Worm (Caenorhabditis elegans): ENCODE results near the gene W08E12.8.
A peak's percentile ranks its signal among the peaks of the same experiment; 100 is the strongest.

The W08E12.8 gene

DNA sequence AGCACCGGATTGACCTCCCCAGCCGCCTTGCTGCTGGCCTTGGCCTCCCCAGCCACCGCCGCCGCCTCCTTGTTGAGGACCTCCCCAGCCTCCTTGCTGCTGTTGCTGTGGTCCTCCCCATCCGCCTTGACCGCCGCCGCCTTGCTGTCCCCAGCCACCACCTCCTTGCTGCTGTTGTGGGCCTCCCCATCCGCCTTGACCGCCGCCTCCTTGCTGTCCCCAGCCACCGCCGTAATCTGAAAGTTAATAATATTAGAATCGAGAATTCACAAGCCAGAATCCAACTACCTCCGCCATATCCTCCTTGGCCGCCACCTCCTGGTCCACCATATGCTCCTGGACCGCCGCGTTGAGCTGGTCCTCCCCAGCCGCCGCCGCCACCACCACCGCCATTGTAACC is 45.1 kb downstream of the W08E12.8 start:
- TF ChIP-seq ceh-13 (GFP tag; optimal IDR thresholded peaks at IDR 0.05), result no peak
- no peak for TF ChIP-seq tbx-37 (GFP tag; conservative IDR thresholded peaks at IDR 0.05)
- TF ChIP-seq hmbx-1 (tag; optimal IDR thresholded peaks at IDR 0.05), result no peak
- no peak for TF ChIP-seq F13C5.2 (tag; optimal IDR thresholded peaks at IDR 0.05)
- TF ChIP-seq pes-1 (GFP tag; IDR thresholded peaks at IDR 0.05), result peak; percentile 25; the same call in 1 of the 2 replicates
- no peak for TF ChIP-seq aly-1 (tag; optimal IDR thresholded peaks at IDR 0.05)
- peak; percentile 76 for TF ChIP-seq hmg-4 (GFP tag; optimal IDR thresholded peaks at IDR 0.05)
- no peak for TF ChIP-seq ceh-36 (tag; optimal IDR thresholded peaks at IDR 0.05)
- TF ChIP-seq tra-4 (tag; optimal IDR thresholded peaks at IDR 0.05), result no peak
- no peak for TF ChIP-seq flt-1 (GFP tag; IDR thresholded peaks at IDR 0.05)
- no peak for TF ChIP-seq B0310.2 (tag; optimal IDR thresholded peaks at IDR 0.05)
- no peak for TF ChIP-seq ets-7 (tag; optimal IDR thresholded peaks at IDR 0.05)
- TF ChIP-seq hnd-1 (tag; optimal IDR thresholded peaks at IDR 0.05), result no peak
- TF ChIP-seq ama-1 (optimal IDR thresholded peaks at IDR 0.05), result no peak
- TF ChIP-seq sea-1 (GFP tag; conservative IDR thresholded peaks at IDR 0.05), result peak; percentile 31; the same call in 1 of the 2 replicates
- TF ChIP-seq scrt-1 (GFP tag; IDR thresholded peaks at IDR 0.05), result 0 out of 2 replicates have a peak, but pooled peaks have one; percentile 55
- TF ChIP-seq tbx-11 (GFP tag; IDR thresholded peaks at IDR 0.05), result 0 out of 2 replicates have a peak, but pooled peaks have one; percentile 55

DNA sequence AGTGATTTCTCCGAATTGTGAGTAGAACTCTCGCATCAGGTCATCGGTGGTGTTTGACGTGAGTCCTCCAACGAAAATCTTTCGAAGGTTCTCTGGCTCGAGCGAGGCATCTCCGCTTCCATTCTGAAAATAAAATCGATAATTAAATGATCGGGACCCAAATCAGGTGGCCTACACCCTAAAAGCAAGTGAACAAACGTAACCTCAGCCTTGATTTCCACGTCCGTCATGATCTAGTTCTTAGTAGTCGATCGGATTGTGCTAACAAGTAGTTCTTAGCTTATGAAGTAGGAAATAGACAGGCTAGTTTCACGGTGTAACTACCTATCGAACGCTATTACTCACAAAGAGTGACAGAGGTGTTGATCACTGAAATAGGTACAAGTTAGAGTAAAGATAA is 46.0 kb downstream of the W08E12.8 start:
- TF ChIP-seq hnd-1 (tag; optimal IDR thresholded peaks at IDR 0.05) (no peak), ceh-13 (GFP tag; optimal IDR thresholded peaks at IDR 0.05) (no peak), tbx-37 (GFP tag; conservative IDR thresholded peaks at IDR 0.05) (no peak), flt-1 (GFP tag; IDR thresholded peaks at IDR 0.05) (no peak), pes-1 (GFP tag; IDR thresholded peaks at IDR 0.05) (no peak), scrt-1 (GFP tag; IDR thresholded peaks at IDR 0.05) (no peak), hmbx-1 (tag; optimal IDR thresholded peaks at IDR 0.05) (no peak), ama-1 (optimal IDR thresholded peaks at IDR 0.05) (no peak), sea-1 (GFP tag; conservative IDR thresholded peaks at IDR 0.05) (no peak), hmg-4 (GFP tag; optimal IDR thresholded peaks at IDR 0.05) (no peak), tbx-11 (GFP tag; IDR thresholded peaks at IDR 0.05) (no peak), ets-7 (tag; optimal IDR thresholded peaks at IDR 0.05) (no peak), B0310.2 (tag; optimal IDR thresholded peaks at IDR 0.05) (no peak), F13C5.2 (tag; optimal IDR thresholded peaks at IDR 0.05) (no peak), ceh-36 (tag; optimal IDR thresholded peaks at IDR 0.05) (no peak), aly-1 (tag; optimal IDR thresholded peaks at IDR 0.05) (no peak), tra-4 (tag; optimal IDR thresholded peaks at IDR 0.05) (no peak)

DNA sequence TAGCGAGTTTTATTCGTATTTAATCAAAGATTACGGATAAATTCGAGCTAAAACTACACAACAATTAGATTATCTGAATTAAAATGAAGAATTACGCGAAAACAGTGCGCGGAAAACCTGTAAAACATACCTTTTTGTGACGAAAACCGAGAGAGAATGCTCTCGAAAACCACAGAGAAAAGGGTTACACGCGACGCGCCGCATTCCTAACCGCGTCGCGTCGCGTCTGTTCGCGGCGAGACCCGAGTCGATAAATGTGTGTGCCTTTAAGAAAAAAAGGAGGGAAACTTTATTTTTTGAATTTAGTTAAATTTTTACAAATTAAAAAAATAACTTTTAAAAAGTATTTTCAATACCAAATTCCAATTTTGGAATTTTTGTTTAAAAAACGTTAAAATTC is 46.5 kb downstream of the W08E12.8 start, which contains the start of gene hrpa-1:
hrpa-1 (minus strand) TSS at position 192 of the 400 bp plus-strand sequence.
- TF ChIP-seq ama-1 (optimal IDR thresholded peaks at IDR 0.05) (no peak), tbx-11 (GFP tag; IDR thresholded peaks at IDR 0.05) (no peak), hmbx-1 (tag; optimal IDR thresholded peaks at IDR 0.05) (no peak), F13C5.2 (tag; optimal IDR thresholded peaks at IDR 0.05) (peak; percentile 35), pes-1 (GFP tag; IDR thresholded peaks at IDR 0.05) (no peak)

DNA sequence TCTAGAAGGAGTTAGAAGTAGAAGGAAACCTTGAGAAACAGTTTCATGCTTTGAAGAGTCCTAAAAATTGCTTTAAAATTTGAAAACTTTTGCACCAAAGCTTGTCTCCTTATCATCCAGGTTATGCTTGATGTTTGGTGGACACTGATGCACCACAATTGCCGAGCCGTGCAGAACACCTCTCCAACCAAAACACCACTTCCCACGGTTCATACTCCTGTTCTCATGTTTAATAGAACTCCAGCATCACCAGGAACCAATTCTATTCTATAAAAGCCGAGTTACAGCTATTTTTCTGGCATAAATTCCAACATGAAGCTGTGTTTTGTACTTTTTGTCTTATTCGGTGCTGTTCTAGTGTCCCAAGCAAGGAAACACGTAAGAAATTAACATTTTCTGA is 49.0 kb downstream of the W08E12.8 start, which contains the start of gene F42A6.2:
F42A6.2 (plus strand) TSS at position 301 of the 400 bp plus-strand sequence.
- TF ChIP-seq tbx-11 (GFP tag; IDR thresholded peaks at IDR 0.05) (no peak), ama-1 (optimal IDR thresholded peaks at IDR 0.05) (no peak), hmg-4 (GFP tag; optimal IDR thresholded peaks at IDR 0.05) (no peak)
